Worm (Caenorhabditis elegans) whole organism, L1 larva: ENCODE results near the gene ugt-58.

ENCODE experiments used
- ama-1 ChIP-seq: fragments of 150-350 bp; optimal IDR thresholded peaks from 2 replicates; lab custom pipeline; 2014
- ceh-82 ChIP-seq, 3 experiments: fragments of 150-350 bp in 1 of 3; sonication (generic microtip) in 2 of 3; optimal IDR thresholded peaks; 2 replicates each; lab custom pipeline; 2014 to 2017; ENCODE audit warnings: missing biosample characterization in 3 of 3, missing genetic modification characterization in 3 of 3
- ceh-88 ChIP-seq: fragments of 200-800 bp; sonication (Bioruptor generic); IDR thresholded peaks from 2 replicates; pipeline ENCODE4 v1.3.6; 2022; ENCODE audit warnings: missing genetic modification characterization, missing compliant biosample characterization
- ces-1 ChIP-seq: fragments of 150-350 bp; optimal IDR thresholded peaks from 2 replicates; lab custom pipeline; 2014; ENCODE audit warnings: missing biosample characterization, missing genetic modification reagents, missing genetic modification characterization
- dsc-1 ChIP-seq: sonication (generic microtip); optimal IDR thresholded peaks from 2 replicates; lab custom pipeline; 2016; ENCODE audit warnings: mild to moderate bottlenecking, missing genetic modification characterization, missing compliant biosample characterization
- efl-1 ChIP-seq, 4 experiments: fragments of 150-350 bp; optimal IDR thresholded peaks in 3 of 4; peaks in 1 of 4; 1 replicate in 1 of 4; 2 replicates in 3 of 4; lab custom pipeline; 2014; ENCODE audit warnings: missing biosample characterization in 2 of 4, missing genetic modification characterization in 2 of 4, missing genetic modification reagents in 2 of 4
- elt-2 ChIP-seq: sonication (generic microtip); optimal IDR thresholded peaks from 2 replicates; lab custom pipeline; 2016; ENCODE audit warnings: missing genetic modification characterization, mild to moderate bottlenecking, inconsistent platforms, missing compliant biosample characterization, missing genetic modification reagents
- fkh-8 ChIP-seq: sonication (generic microtip); optimal IDR thresholded peaks from 2 replicates; lab custom pipeline; 2016; ENCODE audit warnings: mild to moderate bottlenecking, missing genetic modification characterization, missing compliant biosample characterization
- fos-1 ChIP-seq: fragments of 150-350 bp; optimal IDR thresholded peaks from 2 replicates; lab custom pipeline; 2014; ENCODE audit warnings: missing biosample characterization, missing genetic modification characterization
- hlh-4 ChIP-seq: sonication (generic microtip); optimal IDR thresholded peaks from 2 replicates; lab custom pipeline; 2016; ENCODE audit warnings: mild to moderate bottlenecking, missing genetic modification characterization, missing compliant biosample characterization
- hpl-2 ChIP-seq: fragments of 150-350 bp; optimal IDR thresholded peaks from 2 replicates; lab custom pipeline; 2014; ENCODE audit warnings: missing biosample characterization, missing genetic modification reagents, missing genetic modification characterization
- irx-1 ChIP-seq: sonication (generic microtip); optimal IDR thresholded peaks from 2 replicates; lab custom pipeline; 2016; ENCODE audit warnings: missing genetic modification characterization, missing compliant biosample characterization
- jun-1 ChIP-seq: fragments of 150-350 bp; optimal IDR thresholded peaks from 2 replicates; lab custom pipeline; 2014; ENCODE audit warnings: missing biosample characterization, missing genetic modification reagents, missing genetic modification characterization
- lin-14 ChIP-seq: fragments of 200-800 bp; sonication (Bioruptor generic); optimal IDR thresholded peaks from 2 replicates; lab custom pipeline; 2018; ENCODE audit warnings: mild to moderate bottlenecking, missing genetic modification characterization, moderate library complexity, missing compliant biosample characterization
- lin-15B ChIP-seq: fragments of 150-350 bp; sonication (generic microtip); optimal IDR thresholded peaks from 3 replicates; lab custom pipeline; 2014; ENCODE audit warnings: missing biosample characterization, missing genetic modification characterization
- lsy-2 ChIP-seq, 2 experiments: fragments of 150-350 bp; optimal IDR thresholded peaks; 2 replicates each; lab custom pipeline; 2014; ENCODE audit warnings: missing biosample characterization in 2 of 2, missing genetic modification characterization in 2 of 2
- nhr-20 ChIP-seq: sonication (generic microtip); optimal IDR thresholded peaks from 2 replicates; lab custom pipeline; 2016; ENCODE audit warnings: mild to moderate bottlenecking, missing genetic modification characterization, missing compliant biosample characterization
- nhr-47 ChIP-seq: sonication (generic microtip); optimal IDR thresholded peaks from 2 replicates; lab custom pipeline; 2016; ENCODE audit warnings: mild to moderate bottlenecking, missing genetic modification characterization, moderate library complexity, missing compliant biosample characterization
- nhr-77 ChIP-seq: fragments of 150-350 bp; optimal IDR thresholded peaks from 2 replicates; lab custom pipeline; 2014; ENCODE audit warnings: missing biosample characterization, missing genetic modification characterization
- nhr-84 ChIP-seq: sonication (generic microtip); optimal IDR thresholded peaks from 2 replicates; lab custom pipeline; 2017; ENCODE audit warnings: missing biosample characterization, missing genetic modification characterization
- nhr-85 ChIP-seq: sonication (generic microtip); peaks from one replicate; lab custom pipeline; 2016; ENCODE audit warnings: missing genetic modification characterization, inconsistent platforms, missing compliant biosample characterization
- nhr-90 ChIP-seq: sonication (generic microtip); optimal IDR thresholded peaks from 2 replicates; lab custom pipeline; 2016; ENCODE audit warnings: mild to moderate bottlenecking, missing genetic modification characterization, missing compliant biosample characterization; ENCODE audit not compliant: poor library complexity
- pax-3 ChIP-seq: fragments of 200-800 bp; sonication (Bioruptor generic); optimal IDR thresholded peaks from 2 replicates; lab custom pipeline; 2018; ENCODE audit warnings: mild to moderate bottlenecking, missing genetic modification characterization, moderate library complexity, missing compliant biosample characterization
- pqm-1 ChIP-seq: sonication (generic microtip); optimal IDR thresholded peaks from 3 replicates; lab custom pipeline; 2017; ENCODE audit warnings: missing biosample characterization, missing genetic modification characterization
- skn-1 ChIP-seq: fragments of 150-350 bp; optimal IDR thresholded peaks from 2 replicates; lab custom pipeline; 2014; ENCODE audit warnings: missing biosample characterization, missing genetic modification characterization
- snu-23 ChIP-seq: sonication (generic microtip); optimal IDR thresholded peaks from 2 replicates; lab custom pipeline; 2016; ENCODE audit warnings: missing genetic modification characterization, missing compliant biosample characterization
- sox-4 ChIP-seq: sonication (generic microtip); optimal IDR thresholded peaks from 2 replicates; lab custom pipeline; 2016; ENCODE audit warnings: missing genetic modification characterization, missing compliant biosample characterization
- sptf-1 ChIP-seq: fragments of 150-350 bp; optimal IDR thresholded peaks from 2 replicates; lab custom pipeline; 2014; ENCODE audit warnings: missing biosample characterization, missing genetic modification characterization
- sup-37 ChIP-seq: fragments of 200-800 bp; sonication (Bioruptor generic); optimal IDR thresholded peaks from 2 replicates; lab custom pipeline; 2018; ENCODE audit warnings: mild to moderate bottlenecking, missing genetic modification characterization, missing compliant biosample characterization
- swsn-7 ChIP-seq: sonication (generic microtip); optimal IDR thresholded peaks from 2 replicates; lab custom pipeline; 2016; ENCODE audit warnings: missing genetic modification characterization, missing compliant biosample characterization
- unc-30 ChIP-seq: sonication (generic microtip); optimal IDR thresholded peaks from 2 replicates; lab custom pipeline; 2017; ENCODE audit warnings: missing biosample characterization, missing genetic modification characterization
- zag-1 ChIP-seq: fragments of 150-350 bp; optimal IDR thresholded peaks from 2 replicates; lab custom pipeline; 2014; ENCODE audit warnings: missing biosample characterization, missing genetic modification characterization
- zip-4 ChIP-seq: fragments of 200-800 bp; sonication (Bioruptor generic); optimal IDR thresholded peaks from 2 replicates; lab custom pipeline; 2018; ENCODE audit warnings: mild to moderate bottlenecking, missing genetic modification characterization, moderate library complexity, missing compliant biosample characterization
- ztf-4 ChIP-seq: fragments of 150-350 bp; optimal IDR thresholded peaks from 2 replicates; lab custom pipeline; 2014; ENCODE audit warnings: missing biosample characterization, missing genetic modification characterization

ugt-58 gene

DNA sequence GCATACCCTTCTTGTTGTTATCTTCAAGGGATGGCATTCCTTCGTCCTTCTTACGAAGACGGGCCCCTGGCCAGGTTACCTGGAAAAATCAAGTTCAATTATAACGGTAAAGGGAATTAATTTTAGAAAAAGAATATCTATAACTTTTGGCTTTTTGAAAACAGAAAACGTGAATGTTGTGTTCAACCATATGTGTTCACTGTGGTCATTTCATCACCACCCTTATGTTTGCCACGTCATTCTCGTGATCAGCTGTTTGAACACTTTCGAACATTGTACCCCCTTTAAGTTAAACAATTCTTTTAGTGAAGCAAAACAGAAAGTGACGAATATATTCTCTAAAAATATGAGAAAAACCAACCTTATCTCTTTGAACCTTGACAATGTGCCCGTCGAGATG, 32.2 kb upstream of the ugt-58 start:
- TF ChIP-seq unc-30 (tag; lab: Kevin White, UChicago) (no peak), skn-1 (tag; lab: Kevin White, UChicago) (no peak), nhr-85 (tag; lab: Kevin White, UChicago) (peak; percentile 26), hpl-2 (no peak), fos-1 (tag; lab: Kevin White, UChicago) (no peak), efl-1 (optimal IDR thresholded peaks at IDR 0.05; lab: Kevin White, UChicago) (no peak), efl-1 (GFP tag; optimal IDR thresholded peaks at IDR 0.05 in 1 of 2; lab: Kevin White, UChicago) (peak in 1 of 2 experiments; percentile 39), ztf-4 (tag; lab: Kevin White, UChicago) (no peak)

DNA sequence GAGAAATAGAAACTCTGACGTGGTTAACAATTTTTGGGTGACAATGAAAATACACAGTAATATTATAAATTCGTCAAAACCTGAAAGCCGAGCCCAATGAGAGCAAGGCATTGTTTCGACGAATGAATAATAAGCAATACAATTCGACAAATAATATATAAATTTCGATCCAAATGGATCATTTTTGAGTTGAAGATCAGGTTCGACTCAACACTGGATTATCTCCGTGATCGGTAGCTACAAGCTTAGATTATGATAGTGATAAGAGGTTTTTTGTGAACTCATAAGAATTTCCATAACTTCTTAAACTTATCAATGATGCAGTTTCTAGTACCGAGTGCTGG, 31.3 kb upstream of the ugt-58 start:
- no peak for TF ChIP-seq sptf-1
- peak; percentile 21 for TF ChIP-seq lin-14
- peak; percentile 16 for TF ChIP-seq zip-4
- TF ChIP-seq jun-1 (tag; lab: Kevin White, UChicago), result peak; percentile 2
- TF ChIP-seq nhr-90 (tag; lab: Kevin White, UChicago), result peak; percentile 25
- no peak for TF ChIP-seq unc-30 (tag; lab: Kevin White, UChicago)
- no peak for TF ChIP-seq pqm-1
- peak; percentile 19 for TF ChIP-seq snu-23 (GFP tag; lab: Kevin White, UChicago)
- TF ChIP-seq, all 84 proteins: peak for 5

ce11 chrII:9617039-9617901, 30.7 kb upstream of the ugt-58 start, which contains the start of gene hal-3:
Gene hal-3 (minus strand): TSS chrII:9617125.
- TF ChIP-seq ztf-4 (tag; lab: Kevin White, UChicago) (peak; percentile 5), ceh-88 (GFP tag; lab: Robert Waterston, UW) (no peak), nhr-77 (no peak), nhr-47 (tag; lab: Kevin White, UChicago) (peak; percentile 1), ama-1 (lab: Kevin White, UChicago) (peak; percentile 16), efl-1 (optimal IDR thresholded peaks at IDR 0.05; lab: Kevin White, UChicago) (no peak), efl-1 (GFP tag; optimal IDR thresholded peaks at IDR 0.05 in 1 of 2; lab: Kevin White, UChicago) (peak in 1 of 2 experiments; percentile 77), lsy-2 (tag; optimal IDR thresholded peaks at IDR 0.05; lab: Kevin White, UChicago) (peak in 1 of 2 experiments; percentile 54)
- TF ChIP-seq, all 84 proteins: peak for 5

DNA sequence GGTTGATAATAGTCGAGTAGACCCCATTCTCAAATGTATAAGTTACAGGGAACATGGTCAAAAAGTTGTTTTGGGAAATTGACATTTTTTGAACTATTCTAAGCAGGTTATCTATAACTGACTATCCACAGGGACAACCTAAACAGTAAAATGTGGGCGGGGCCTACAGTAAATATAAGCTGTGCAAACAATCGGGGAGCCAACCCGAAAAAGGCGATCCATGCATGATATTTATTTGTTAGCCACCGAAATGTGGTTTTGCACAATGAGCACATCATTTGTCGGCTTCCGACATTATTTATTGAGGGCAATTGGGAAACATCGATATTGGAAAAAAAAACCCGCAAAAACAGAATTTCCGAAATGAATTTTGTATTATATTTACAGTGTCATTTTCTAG, 28.1 kb upstream of the ugt-58 start, which contains the start of gene hlh-6:
Gene hlh-6, minus strand, starts transcription at position 101 of the 400 bp plus-strand sequence.
- no peak for TF ChIP-seq lin-15B (tag; lab: Kevin White, UChicago)
- TF ChIP-seq nhr-84 (tag; lab: Kevin White, UChicago), result no peak
- TF ChIP-seq sup-37 (GFP tag; lab: Kevin White, UChicago), result no peak
- no peak for TF ChIP-seq snu-23 (GFP tag; lab: Kevin White, UChicago)
- TF ChIP-seq pqm-1, result no peak
- no peak for TF ChIP-seq nhr-20 (tag; lab: Kevin White, UChicago)
- no peak for TF ChIP-seq zag-1 (tag; lab: Kevin White, UChicago)
- TF ChIP-seq dsc-1, result no peak
- TF ChIP-seq fkh-8 (tag; lab: Kevin White, UChicago), result no peak
- TF ChIP-seq hlh-4 (tag; lab: Kevin White, UChicago), result no peak
- TF ChIP-seq, all 84 proteins: peak for 0

ce11 chrII:9611347-9611923, 24.9 kb upstream of the ugt-58 start, which contains the start of the genes T15H9.5 and T15H9.4:
Gene T15H9.5 (minus strand): TSS chrII:9611447.
Gene T15H9.4 (plus strand): TSS chrII:9611873.
- TF ChIP-seq ama-1 (lab: Kevin White, UChicago) (no peak), sup-37 (GFP tag; lab: Kevin White, UChicago) (no peak), pax-3 (tag; lab: Kevin White, UChicago) (no peak), ces-1 (GFP tag; lab: Kevin White, UChicago) (no peak), ceh-82 (tag; optimal IDR thresholded peaks at IDR 0.05; lab: Kevin White, UChicago) (no peak), irx-1 (no peak), swsn-7 (no peak), elt-2 (tag; lab: Kevin White, UChicago) (no peak), sox-4 (tag; lab: Kevin White, UChicago) (no peak), skn-1 (tag; lab: Kevin White, UChicago) (no peak)
